Fruit fly (Drosophila melanogaster): ENCODE measurements around the gene IntS11.
A peak's percentile ranks its signal among the peaks of the same experiment; 100 is the strongest.

Gene IntS11

dm6 chr3R:29781874-29782273 is 36.7 kb downstream of the IntS11 start (continued):
- no peak for TF ChIP-seq Rx (GFP tag; IDR thresholded peaks at IDR 0.05)
- TF ChIP-seq grau (tag; optimal IDR thresholded peaks at IDR 0.05), result no peak
- TF ChIP-seq Ravus (GFP tag; IDR thresholded peaks at IDR 0.05), result no peak
- no peak for TF ChIP-seq stc (GFP tag; IDR thresholded peaks at IDR 0.05)
- no peak for TF ChIP-seq pfk (GFP tag; optimal IDR thresholded peaks at IDR 0.05)
- no peak for TF ChIP-seq fd3F (GFP tag; optimal IDR thresholded peaks at IDR 0.05)
- TF ChIP-seq slbo (GFP tag; IDR thresholded peaks at IDR 0.05), result no peak
- TF ChIP-seq dpn (GFP tag; optimal IDR thresholded peaks at IDR 0.05), result no peak
- no peak for TF ChIP-seq wor (GFP tag; IDR thresholded peaks at IDR 0.05)
- 0 out of 2 replicates have a peak, but pooled peaks have one; percentile 11 for TF ChIP-seq NFAT (GFP tag; IDR thresholded peaks at IDR 0.05)
- TF ChIP-seq Deaf1 (tag; optimal IDR thresholded peaks at IDR 0.05), result no peak
- no peak for TF ChIP-seq slou (GFP tag; optimal IDR thresholded peaks at IDR 0.05)
- peak; percentile 3 for TF ChIP-seq pros (GFP tag; optimal IDR thresholded peaks at IDR 0.05)
- peak; percentile 72 for TF ChIP-seq CG8281 (tag; optimal IDR thresholded peaks at IDR 0.05)
- no peak for TF ChIP-seq CG17829 (tag; optimal IDR thresholded peaks at IDR 0.05)
- TF ChIP-seq NC2α (GFP tag; optimal IDR thresholded peaks at IDR 0.05), result no peak
- peak; percentile 10 for TF ChIP-seq sd (tag; optimal IDR thresholded peaks at IDR 0.05)
- no peak for TF ChIP-seq caup (GFP tag; optimal IDR thresholded peaks at IDR 0.05; ENCODE audit: severe bottlenecking)
- no peak for TF ChIP-seq CG12391 (tag; optimal IDR thresholded peaks at IDR 0.05)
- no peak for TF ChIP-seq trh (GFP tag; optimal IDR thresholded peaks at IDR 0.05)
- no peak for TF ChIP-seq fd96Cb (tag; optimal IDR thresholded peaks at IDR 0.05)
- TF ChIP-seq exex (tag; optimal IDR thresholded peaks at IDR 0.05), result peak; percentile 65
- TF ChIP-seq CG6254 (GFP tag; optimal IDR thresholded peaks at IDR 0.05), result peak; percentile 44
- no peak for TF ChIP-seq CG1647 (GFP tag; optimal IDR thresholded peaks at IDR 0.05)
- TF ChIP-seq Nf-YB (GFP tag; optimal IDR thresholded peaks at IDR 0.05), result no peak
- TF ChIP-seq sob (GFP tag; IDR thresholded peaks at IDR 0.05), result 0 out of 2 replicates have a peak, but pooled peaks have one; percentile 8
- TF ChIP-seq GATAe (GFP tag; conservative IDR thresholded peaks at IDR 0.05), result peak; percentile 20
- TF ChIP-seq nau (GFP tag; optimal IDR thresholded peaks at IDR 0.05), result no peak
- TF ChIP-seq CG32772 (GFP tag; IDR thresholded peaks at IDR 0.05), result peak; percentile 20; the same call in 1 of the 2 replicates
- TF ChIP-seq CG10654 (GFP tag; optimal IDR thresholded peaks at IDR 0.05), result no peak
- TF ChIP-seq Ets97D (GFP tag; optimal IDR thresholded peaks at IDR 0.05), result no peak
- TF ChIP-seq Ptx1 (GFP tag; IDR thresholded peaks at IDR 0.05), result 0 out of 2 replicates have a peak, but pooled peaks have one; percentile 24
- TF ChIP-seq Drgx (GFP tag; IDR thresholded peaks at IDR 0.05), result no peak
- TF ChIP-seq sug (tag; optimal IDR thresholded peaks at IDR 0.05), result peak; percentile 67
- no peak for TF ChIP-seq seq (GFP tag; IDR thresholded peaks at IDR 0.05)
- no peak for TF ChIP-seq CG42726 (GFP tag; IDR thresholded peaks at IDR 0.05; ENCODE audit: partially characterized antibody)
- no peak for TF ChIP-seq esg (GFP tag; conservative IDR thresholded peaks at IDR 0.05)
- 0 out of 2 replicates have a peak, but pooled peaks have one; percentile 8 for TF ChIP-seq vvl (GFP tag; IDR thresholded peaks at IDR 0.05)
- TF ChIP-seq Dll (GFP tag; IDR thresholded peaks at IDR 0.05; ENCODE audit: partially characterized antibody), result no peak
- TF ChIP-seq ftz-f1 (GFP tag; optimal IDR thresholded peaks at IDR 0.05), result peak; percentile 47
- 0 out of 2 replicates have a peak, but pooled peaks have one; percentile 28 for TF ChIP-seq ara (GFP tag; IDR thresholded peaks at IDR 0.05)
- TF ChIP-seq CG10543 (GFP tag; optimal IDR thresholded peaks at IDR 0.05), result peak; percentile 62
- no peak for TF ChIP-seq CrebB (tag; optimal IDR thresholded peaks at IDR 0.05)
- peak; percentile 24 for TF ChIP-seq kni (GFP tag; optimal IDR thresholded peaks at IDR 0.05)
- TF ChIP-seq bbx (GFP tag; IDR thresholded peaks at IDR 0.05; ENCODE audit: partially characterized antibody), result no peak
- no peak for TF ChIP-seq HLH4C (GFP tag; IDR thresholded peaks at IDR 0.05; ENCODE audit: partially characterized antibody)
- peak; percentile 91 for TF ChIP-seq CG15601 (tag; optimal IDR thresholded peaks at IDR 0.05)
- TF ChIP-seq Pdp1 (GFP tag; optimal IDR thresholded peaks at IDR 0.05), result peak in 1 of 2 experiments; percentile 94
- TF ChIP-seq Lim3 (GFP tag; IDR thresholded peaks at IDR 0.05), result no peak
- no peak for TF ChIP-seq Spps (tag; optimal IDR thresholded peaks at IDR 0.05)

All from whole organism, embryonic.